Fruit fly (Drosophila melanogaster): ENCODE measurements around the gene CG5043.

CG5043 gene

dm6 chr2L:17465915-17466677, 32.4 kb downstream of the CG5043 start:
- TF ChIP-seq salr (GFP tag; optimal IDR thresholded peaks at IDR 0.05) = peak; percentile 47 to 75
- TF ChIP-seq Sox15 (GFP tag; optimal IDR thresholded peaks at IDR 0.05) = peak; percentile 23
- TF ChIP-seq vri (GFP tag; optimal IDR thresholded peaks at IDR 0.05) = no peak
- peak; percentile 47 for TF ChIP-seq CG34406 (GFP tag; optimal IDR thresholded peaks at IDR 0.05)
- peak; percentile 57 for TF ChIP-seq Met (GFP tag; optimal IDR thresholded peaks at IDR 0.05)
- TF ChIP-seq Blimp-1 (GFP tag; optimal IDR thresholded peaks at IDR 0.05) = no peak
- TF ChIP-seq pdm3 (GFP tag; optimal IDR thresholded peaks at IDR 0.05) = peak; percentile 81
- peak; percentile 50 for TF ChIP-seq CG8319 (GFP tag; optimal IDR thresholded peaks at IDR 0.05)
- TF ChIP-seq Hr39 (GFP tag; optimal IDR thresholded peaks at IDR 0.05) = peak; percentile 53
- peak; percentile 91 for TF ChIP-seq CG15336 (GFP tag; IDR thresholded peaks at IDR 0.05)
- TF ChIP-seq CG6854 (GFP tag; optimal IDR thresholded peaks at IDR 0.05) = no peak
- peak; percentile 38 for TF ChIP-seq CG9139 (GFP tag; optimal IDR thresholded peaks at IDR 0.05)
- TF ChIP-seq fd59A (GFP tag; optimal IDR thresholded peaks at IDR 0.05) = peak; percentile 73
- TF ChIP-seq CG3032 (tag; optimal IDR thresholded peaks at IDR 0.05) = peak; percentile 79
- TF ChIP-seq CG6276 (GFP tag; optimal IDR thresholded peaks at IDR 0.05) = peak; percentile 81
- peak; percentile 74 for TF ChIP-seq CG10669 (GFP tag; optimal IDR thresholded peaks at IDR 0.05)
- peak; percentile 79 for TF ChIP-seq CG11294 (GFP tag; IDR thresholded peaks at IDR 0.05)
- no peak for TF ChIP-seq fkh (GFP tag; optimal IDR thresholded peaks at IDR 0.05)
- no peak for TF ChIP-seq ss (GFP tag; optimal IDR thresholded peaks at IDR 0.05)
- peak; percentile 84 for TF ChIP-seq Ets96B (tag; optimal IDR thresholded peaks at IDR 0.05)
- TF ChIP-seq Ets21C (GFP tag; optimal IDR thresholded peaks at IDR 0.05) = peak; percentile 22
- no peak for TF ChIP-seq svp (GFP tag)
- TF ChIP-seq dsx (GFP tag; optimal IDR thresholded peaks at IDR 0.05; ENCODE audit: poor library complexity, severe bottlenecking) = peak; percentile 71
- TF ChIP-seq dac (GFP tag; optimal IDR thresholded peaks at IDR 0.05) = peak; percentile 31
- peak; percentile 68 for TF ChIP-seq CG6808 (GFP tag; optimal IDR thresholded peaks at IDR 0.05)
- TF ChIP-seq OdsH (GFP tag; optimal IDR thresholded peaks at IDR 0.05) = peak; percentile 76
- TF ChIP-seq acj6 (GFP tag; optimal IDR thresholded peaks at IDR 0.05) = peak; percentile 80
- TF ChIP-seq lz (GFP tag; optimal IDR thresholded peaks at IDR 0.05) = peak; percentile 54
- TF ChIP-seq eg (GFP tag; IDR thresholded peaks at IDR 0.05) = peak; percentile 89
- peak; percentile 84 for TF ChIP-seq achi (GFP tag; optimal IDR thresholded peaks at IDR 0.05)
- TF ChIP-seq Lpt (GFP tag; optimal IDR thresholded peaks at IDR 0.05) = peak; percentile 82
- TF ChIP-seq CG11902 (GFP tag; optimal IDR thresholded peaks at IDR 0.05) = peak; percentile 45
- TF ChIP-seq CG31627 (GFP tag; optimal IDR thresholded peaks at IDR 0.05) = peak; percentile 49
- TF ChIP-seq CG8632 (GFP tag; optimal IDR thresholded peaks at IDR 0.05) = peak; percentile 69
- peak; percentile 57 for TF ChIP-seq CG7368 (GFP tag; optimal IDR thresholded peaks at IDR 0.05)
- peak; percentile 0 for TF ChIP-seq Hr38 (GFP tag; optimal IDR thresholded peaks at IDR 0.05)
- TF ChIP-seq CG32006 (GFP tag; optimal IDR thresholded peaks at IDR 0.05) = peak; percentile 85
- TF ChIP-seq spab (GFP tag; optimal IDR thresholded peaks at IDR 0.05) = peak; percentile 64
- TF ChIP-seq Gug (GFP tag; IDR thresholded peaks at IDR 0.05) = peak; percentile 82
- TF ChIP-seq Sox102F (GFP tag; optimal IDR thresholded peaks at IDR 0.05) = peak; percentile 52
- TF ChIP-seq CG8119 (GFP tag; IDR thresholded peaks at IDR 0.05) = peak; percentile 88
- peak; percentile 90 for TF ChIP-seq Hr4 (GFP tag; optimal IDR thresholded peaks at IDR 0.05)
- peak; percentile 71 for TF ChIP-seq CG6792 (GFP tag; optimal IDR thresholded peaks at IDR 0.05)
- peak; percentile 78 for TF ChIP-seq CG1621 (tag; optimal IDR thresholded peaks at IDR 0.05)
- TF ChIP-seq CG10631 (GFP tag; optimal IDR thresholded peaks at IDR 0.05) = peak; percentile 88
- TF ChIP-seq Eip93F (GFP tag; optimal IDR thresholded peaks at IDR 0.05) = no peak
- peak; percentile 80 for TF ChIP-seq CG4318 (GFP tag; optimal IDR thresholded peaks at IDR 0.05)
- peak; percentile 59 for TF ChIP-seq CG11762 (GFP tag; optimal IDR thresholded peaks at IDR 0.05; ENCODE audit: insufficient read depth)
- peak; percentile 50 for TF ChIP-seq topi (GFP tag; optimal IDR thresholded peaks at IDR 0.05)
- no peak for TF ChIP-seq Smox (GFP tag; optimal IDR thresholded peaks at IDR 0.05)
